Worm (Caenorhabditis elegans) whole organism, L1 larva: ENCODE results near the gene glb-1.

ENCODE experiments used
- C04F5.9 ChIP-seq: sonication (generic microtip); optimal IDR thresholded peaks from 2 replicates; lab custom pipeline; 2016; ENCODE audit warnings: missing genetic modification characterization, missing compliant biosample characterization
- C34B4.2 ChIP-seq: sonication (generic microtip); optimal IDR thresholded peaks from 2 replicates; lab custom pipeline; 2017; ENCODE audit warnings: mild to moderate bottlenecking, missing genetic modification characterization, missing compliant biosample characterization
- F16B12.6 ChIP-seq: fragments of 150-350 bp; optimal IDR thresholded peaks from 2 replicates; lab custom pipeline; 2014; ENCODE audit warnings: missing biosample characterization, missing genetic modification characterization
- aha-1 ChIP-seq: fragments of 150-350 bp; optimal IDR thresholded peaks from 2 replicates; lab custom pipeline; 2014; ENCODE audit warnings: missing biosample characterization, missing genetic modification characterization
- aly-2 ChIP-seq: fragments of 150-350 bp; optimal IDR thresholded peaks from 2 replicates; lab custom pipeline; 2014; ENCODE audit warnings: missing biosample characterization, missing genetic modification characterization
- ama-1 ChIP-seq: fragments of 150-350 bp; optimal IDR thresholded peaks from 2 replicates; lab custom pipeline; 2014
- blmp-1 ChIP-seq: fragments of 150-350 bp; optimal IDR thresholded peaks from 2 replicates; lab custom pipeline; 2014; ENCODE audit warnings: missing biosample characterization, missing genetic modification characterization
- ceh-63 ChIP-seq: fragments of 200-800 bp; sonication (Bioruptor generic); optimal IDR thresholded peaks from 2 replicates; lab custom pipeline; 2018; ENCODE audit warnings: mild to moderate bottlenecking, missing genetic modification characterization, missing compliant biosample characterization
- ceh-8 ChIP-seq: fragments of 200-800 bp; sonication (Bioruptor generic); optimal IDR thresholded peaks from 2 replicates; lab custom pipeline; 2018; ENCODE audit warnings: mild to moderate bottlenecking, missing genetic modification characterization, moderate library complexity, missing compliant biosample characterization
- ceh-82 ChIP-seq, 3 experiments: fragments of 150-350 bp in 1 of 3; sonication (generic microtip) in 2 of 3; optimal IDR thresholded peaks; 2 replicates each; lab custom pipeline; 2014 to 2017; ENCODE audit warnings: missing biosample characterization in 3 of 3, missing genetic modification characterization in 3 of 3
- ceh-88 ChIP-seq: fragments of 200-800 bp; sonication (Bioruptor generic); IDR thresholded peaks from 2 replicates; pipeline ENCODE4 v1.3.6; 2022; ENCODE audit warnings: missing genetic modification characterization, missing compliant biosample characterization
- ces-1 ChIP-seq: fragments of 150-350 bp; optimal IDR thresholded peaks from 2 replicates; lab custom pipeline; 2014; ENCODE audit warnings: missing biosample characterization, missing genetic modification reagents, missing genetic modification characterization
- efl-1 ChIP-seq, 4 experiments: fragments of 150-350 bp; optimal IDR thresholded peaks in 3 of 4; peaks in 1 of 4; 1 replicate in 1 of 4; 2 replicates in 3 of 4; lab custom pipeline; 2014; ENCODE audit warnings: missing biosample characterization in 2 of 4, missing genetic modification characterization in 2 of 4, missing genetic modification reagents in 2 of 4
- egl-27 ChIP-seq, 2 experiments: fragments of 150-350 bp in 1 of 2; sonication (generic microtip); optimal IDR thresholded peaks; 3 replicates each; lab custom pipeline; 2017 to 2018; ENCODE audit warnings: missing biosample characterization in 2 of 2, missing genetic modification characterization in 2 of 2, missing genetic modification reagents in 2 of 2
- elt-2 ChIP-seq: sonication (generic microtip); optimal IDR thresholded peaks from 2 replicates; lab custom pipeline; 2016; ENCODE audit warnings: missing genetic modification characterization, mild to moderate bottlenecking, inconsistent platforms, missing compliant biosample characterization, missing genetic modification reagents
- elt-3 ChIP-seq, 6 experiments: fragments of 150-350 bp in 1 of 6; sonication (generic microtip); optimal IDR thresholded peaks; 2 replicates each; lab custom pipeline; 2017 to 2018; ENCODE audit warnings: missing biosample characterization in 6 of 6, missing genetic modification characterization in 6 of 6, inconsistent platforms in 1 of 6
- fos-1 ChIP-seq: fragments of 150-350 bp; optimal IDR thresholded peaks from 2 replicates; lab custom pipeline; 2014; ENCODE audit warnings: missing biosample characterization, missing genetic modification characterization
- grh-1 ChIP-seq: fragments of 200-800 bp; sonication (Bioruptor generic); IDR thresholded peaks from 2 replicates; pipeline ENCODE4 v1.3.6; 2022; ENCODE audit warnings: missing genetic modification reagents, missing genetic modification characterization, missing compliant biosample characterization
- hlh-17 ChIP-seq: fragments of 200-800 bp; sonication (Bioruptor generic); optimal IDR thresholded peaks from 2 replicates; lab custom pipeline; 2018; ENCODE audit warnings: missing genetic modification characterization, mild to moderate bottlenecking, missing compliant biosample characterization, moderate library complexity, borderline replicate concordance
- jun-1 ChIP-seq: fragments of 150-350 bp; optimal IDR thresholded peaks from 2 replicates; lab custom pipeline; 2014; ENCODE audit warnings: missing biosample characterization, missing genetic modification reagents, missing genetic modification characterization
- lin-13 ChIP-seq: fragments of 150-350 bp; optimal IDR thresholded peaks from 2 replicates; lab custom pipeline; 2014; ENCODE audit warnings: missing biosample characterization, missing genetic modification reagents, missing genetic modification characterization
- lin-15B ChIP-seq: fragments of 150-350 bp; sonication (generic microtip); optimal IDR thresholded peaks from 3 replicates; lab custom pipeline; 2014; ENCODE audit warnings: missing biosample characterization, missing genetic modification characterization
- lin-39 ChIP-seq: fragments of 150-350 bp; optimal IDR thresholded peaks from 2 replicates; lab custom pipeline; 2014; ENCODE audit warnings: missing biosample characterization, missing genetic modification reagents, missing genetic modification characterization
- lir-3 ChIP-seq: sonication (generic microtip); optimal IDR thresholded peaks from 2 replicates; lab custom pipeline; 2016; ENCODE audit warnings: mild to moderate bottlenecking, missing genetic modification characterization, moderate library complexity, missing compliant biosample characterization; ENCODE audit not compliant: poor library complexity
- lsy-2 ChIP-seq, 2 experiments: fragments of 150-350 bp; optimal IDR thresholded peaks; 2 replicates each; lab custom pipeline; 2014; ENCODE audit warnings: missing biosample characterization in 2 of 2, missing genetic modification characterization in 2 of 2
- mef-2 ChIP-seq: fragments of 150-350 bp; optimal IDR thresholded peaks from 2 replicates; lab custom pipeline; 2014; ENCODE audit warnings: missing biosample characterization, missing genetic modification characterization
- mep-1 ChIP-seq: fragments of 150-350 bp; optimal IDR thresholded peaks from 2 replicates; lab custom pipeline; 2014; ENCODE audit warnings: missing biosample characterization, missing genetic modification characterization
- nhr-11 ChIP-seq: fragments of 150-350 bp; optimal IDR thresholded peaks from 2 replicates; lab custom pipeline; 2014; ENCODE audit warnings: missing biosample characterization, missing genetic modification characterization
- nhr-19 ChIP-seq: fragments of 200-800 bp; sonication (Bioruptor generic); conservative IDR thresholded peaks from 2 replicates; pipeline ENCODE4 v1.3.6; 2022; ENCODE audit warnings: missing genetic modification characterization, missing compliant biosample characterization
- nhr-20 ChIP-seq: sonication (generic microtip); optimal IDR thresholded peaks from 2 replicates; lab custom pipeline; 2016; ENCODE audit warnings: mild to moderate bottlenecking, missing genetic modification characterization, missing compliant biosample characterization
- nhr-237 ChIP-seq: fragments of 150-350 bp; optimal IDR thresholded peaks from 2 replicates; lab custom pipeline; 2014; ENCODE audit warnings: missing biosample characterization, missing genetic modification characterization
- nhr-28 ChIP-seq: fragments of 150-350 bp; optimal IDR thresholded peaks from 2 replicates; lab custom pipeline; 2014; ENCODE audit warnings: missing biosample characterization, missing genetic modification characterization
- nhr-71 ChIP-seq: sonication (generic microtip); optimal IDR thresholded peaks from 2 replicates; lab custom pipeline; 2016; ENCODE audit warnings: mild to moderate bottlenecking, missing genetic modification characterization, moderate library complexity, missing compliant biosample characterization
- nhr-77 ChIP-seq: fragments of 150-350 bp; optimal IDR thresholded peaks from 2 replicates; lab custom pipeline; 2014; ENCODE audit warnings: missing biosample characterization, missing genetic modification characterization
- nhr-84 ChIP-seq: sonication (generic microtip); optimal IDR thresholded peaks from 2 replicates; lab custom pipeline; 2017; ENCODE audit warnings: missing biosample characterization, missing genetic modification characterization
- nhr-85 ChIP-seq: sonication (generic microtip); peaks from one replicate; lab custom pipeline; 2016; ENCODE audit warnings: missing genetic modification characterization, inconsistent platforms, missing compliant biosample characterization
- pqm-1 ChIP-seq: sonication (generic microtip); optimal IDR thresholded peaks from 3 replicates; lab custom pipeline; 2017; ENCODE audit warnings: missing biosample characterization, missing genetic modification characterization
- rnt-1 ChIP-seq: sonication (generic microtip); optimal IDR thresholded peaks from 2 replicates; lab custom pipeline; 2016; ENCODE audit warnings: mild to moderate bottlenecking, missing genetic modification characterization, moderate library complexity, missing compliant biosample characterization
- skn-1 ChIP-seq: fragments of 150-350 bp; optimal IDR thresholded peaks from 2 replicates; lab custom pipeline; 2014; ENCODE audit warnings: missing biosample characterization, missing genetic modification characterization
- snu-23 ChIP-seq: sonication (generic microtip); optimal IDR thresholded peaks from 2 replicates; lab custom pipeline; 2016; ENCODE audit warnings: missing genetic modification characterization, missing compliant biosample characterization
- sox-4 ChIP-seq: sonication (generic microtip); optimal IDR thresholded peaks from 2 replicates; lab custom pipeline; 2016; ENCODE audit warnings: missing genetic modification characterization, missing compliant biosample characterization
- swsn-7 ChIP-seq: sonication (generic microtip); optimal IDR thresholded peaks from 2 replicates; lab custom pipeline; 2016; ENCODE audit warnings: missing genetic modification characterization, missing compliant biosample characterization
- tbx-2 ChIP-seq: sonication (generic microtip); optimal IDR thresholded peaks from 2 replicates; lab custom pipeline; 2016; ENCODE audit warnings: missing genetic modification characterization, missing compliant biosample characterization
- unc-62 ChIP-seq: fragments of 150-350 bp; optimal IDR thresholded peaks from 2 replicates; lab custom pipeline; 2014; ENCODE audit warnings: missing biosample characterization, missing genetic modification reagents, missing genetic modification characterization
- unc-86 ChIP-seq: sonication (generic microtip); optimal IDR thresholded peaks from 2 replicates; lab custom pipeline; 2016; ENCODE audit warnings: missing genetic modification characterization, missing compliant biosample characterization
- xbp-1 ChIP-seq: sonication (generic microtip); optimal IDR thresholded peaks from 2 replicates; lab custom pipeline; 2016; ENCODE audit warnings: missing genetic modification characterization, missing compliant biosample characterization
- zag-1 ChIP-seq: fragments of 150-350 bp; optimal IDR thresholded peaks from 2 replicates; lab custom pipeline; 2014; ENCODE audit warnings: missing biosample characterization, missing genetic modification characterization
- zip-4 ChIP-seq: fragments of 200-800 bp; sonication (Bioruptor generic); optimal IDR thresholded peaks from 2 replicates; lab custom pipeline; 2018; ENCODE audit warnings: mild to moderate bottlenecking, missing genetic modification characterization, moderate library complexity, missing compliant biosample characterization
- ztf-4 ChIP-seq: fragments of 150-350 bp; optimal IDR thresholded peaks from 2 replicates; lab custom pipeline; 2014; ENCODE audit warnings: missing biosample characterization, missing genetic modification characterization

Gene glb-1

DNA sequence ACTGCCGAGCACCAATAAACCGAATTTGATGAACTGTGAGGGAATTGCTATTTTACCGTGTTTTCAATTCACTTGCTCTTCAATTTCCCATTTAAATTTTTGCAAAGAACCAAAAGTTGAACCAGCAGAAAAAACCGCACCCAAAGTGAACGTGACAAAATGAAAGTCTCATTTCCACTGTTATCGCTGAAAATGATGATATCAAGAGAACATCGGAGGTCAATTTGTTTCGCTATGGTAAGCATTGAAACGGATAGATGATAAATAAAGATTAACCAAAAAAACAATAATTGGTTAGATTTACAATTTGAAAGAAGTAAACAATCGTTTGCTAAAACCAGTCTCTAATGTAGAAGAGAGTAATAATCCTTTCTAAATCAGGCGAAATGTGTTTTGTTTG lies 2.4 kb upstream of the glb-1 start:
- TF ChIP-seq nhr-19 (no peak), nhr-85 (peak; percentile 51), blmp-1 (peak; percentile 31)

DNA sequence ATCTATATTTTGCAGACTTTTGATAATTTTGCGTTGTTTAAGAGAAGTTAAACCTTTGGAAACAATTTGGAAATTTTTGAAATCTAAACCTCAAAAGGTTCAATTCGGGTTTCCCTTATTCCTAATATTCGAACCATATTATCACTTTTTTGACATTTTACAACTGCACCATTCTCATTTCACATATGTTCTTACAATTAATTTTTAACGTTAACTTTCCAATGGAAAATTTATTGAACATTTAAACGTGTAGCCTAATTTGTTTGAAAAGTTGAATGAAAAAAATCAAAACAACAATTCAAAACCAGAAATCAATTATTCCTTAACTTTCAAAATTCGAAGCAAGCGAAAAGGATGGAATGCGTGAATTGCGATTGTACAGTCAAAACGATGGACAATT lies 847 bp upstream of the glb-1 start, which contains the start of gene ZK637.12:
Gene ZK637.12 (plus strand): TSS at position 301 of the 400 bp plus-strand sequence.
- TF ChIP-seq tbx-2 (tag; lab: Kevin White, UChicago) (no peak), ces-1 (GFP tag; lab: Kevin White, UChicago) (no peak), skn-1 (tag; lab: Kevin White, UChicago) (no peak), lin-15B (tag; lab: Kevin White, UChicago) (no peak), nhr-11 (tag; lab: Kevin White, UChicago) (no peak), swsn-7 (tag; lab: Kevin White, UChicago) (no peak), ceh-82 (tag; optimal IDR thresholded peaks at IDR 0.05; lab: Kevin White, UChicago) (no peak), zag-1 (tag; lab: Kevin White, UChicago) (no peak), nhr-84 (tag; lab: Kevin White, UChicago) (no peak), nhr-85 (no peak), xbp-1 (tag; lab: Kevin White, UChicago) (no peak), mef-2 (tag; lab: Kevin White, UChicago) (no peak), ceh-63 (no peak)
- TF ChIP-seq, all 84 proteins: peak for 0

DNA sequence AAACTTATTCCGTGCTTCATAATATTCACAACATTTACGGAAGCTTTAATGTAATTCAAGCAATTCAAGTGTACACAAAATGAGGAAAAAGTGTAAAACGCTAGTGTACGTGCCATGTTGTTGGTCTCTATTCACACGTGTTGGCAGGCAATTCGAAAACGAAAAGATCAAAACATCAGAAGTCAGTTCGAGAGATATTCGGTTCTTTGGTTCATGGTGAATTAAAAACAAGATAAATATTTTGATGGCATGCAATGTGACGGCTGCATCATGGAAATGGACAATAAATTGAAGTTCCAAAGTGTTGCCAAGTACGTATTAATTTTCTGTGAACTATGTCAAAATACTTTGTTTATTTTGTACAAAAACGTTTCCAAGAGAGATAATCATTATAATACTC lies 1.0 kb downstream of the glb-1 start:
- TF ChIP-seq nhr-85 (peak; percentile 73), hlh-17 (GFP tag; lab: Kevin White, UChicago) (no peak), swsn-7 (tag; lab: Kevin White, UChicago) (peak; percentile 20), rnt-1 (tag; lab: Kevin White, UChicago) (no peak), ztf-4 (tag; lab: Kevin White, UChicago) (peak; percentile 77), ceh-63 (no peak), mef-2 (tag; lab: Kevin White, UChicago) (no peak), ceh-88 (no peak), lin-15B (tag; lab: Kevin White, UChicago) (no peak), aly-2 (tag; lab: Kevin White, UChicago) (no peak), nhr-237 (no peak), skn-1 (tag; lab: Kevin White, UChicago) (no peak), xbp-1 (tag; lab: Kevin White, UChicago) (no peak), ama-1 (lab: Kevin White, UChicago) (no peak), egl-27 (tag; optimal IDR thresholded peaks at IDR 0.05; lab: Kevin White, UChicago) (no peak), aha-1 (no peak), sox-4 (tag; lab: Kevin White, UChicago) (no peak), lir-3 (tag; lab: Kevin White, UChicago) (no peak), C04F5.9 (tag; lab: Kevin White, UChicago) (no peak), C34B4.2 (no peak), unc-62 (no peak), ceh-8 (no peak), lin-39 (tag; lab: Kevin White, UChicago) (no peak), jun-1 (tag; lab: Kevin White, UChicago) (no peak), nhr-71 (tag; lab: Kevin White, UChicago) (peak; percentile 54), fos-1 (no peak), zag-1 (tag; lab: Kevin White, UChicago) (no peak), lin-13 (GFP tag; lab: Kevin White, UChicago) (no peak), lsy-2 (tag; optimal IDR thresholded peaks at IDR 0.05; lab: Kevin White, UChicago) (peak in 1 of 2 experiments; percentile 25), mep-1 (tag; lab: Kevin White, UChicago) (no peak), nhr-20 (tag; lab: Kevin White, UChicago) (peak; percentile 65), F16B12.6 (tag; lab: Kevin White, UChicago) (no peak), unc-86 (tag; lab: Kevin White, UChicago) (no peak), nhr-28 (no peak), grh-1 (GFP tag; lab: Robert Waterston, UW) (no peak), elt-3 (tag; optimal IDR thresholded peaks at IDR 0.05; lab: Kevin White, UChicago) (no peak), efl-1 (optimal IDR thresholded peaks at IDR 0.05; lab: Kevin White, UChicago) (peak in 1 of 2 experiments; percentile 24), efl-1 (GFP tag; optimal IDR thresholded peaks at IDR 0.05 in 1 of 2; lab: Kevin White, UChicago) (peak in 1 of 2 experiments; percentile 58), pqm-1 (tag; lab: Kevin White, UChicago) (no peak), nhr-77 (tag; lab: Kevin White, UChicago) (no peak), zip-4 (GFP tag; lab: Kevin White, UChicago) (no peak), elt-2 (tag; lab: Kevin White, UChicago) (no peak), ces-1 (GFP tag; lab: Kevin White, UChicago) (no peak), snu-23 (peak; percentile 55)
